Worm (Caenorhabditis elegans): ENCODE data around the gene lect-2.

lect-2 gene

ce11 chrII:5794195-5794594, 3.7 kb downstream of the lect-2 start, which contains the start of gene acdh-8:
acdh-8 (plus strand) TSS chrII:5794495.
- no peak for TF ChIP-seq C06A6.2 (GFP tag; conservative IDR thresholded peaks at IDR 0.05)
- no peak for TF ChIP-seq snpc-1.3 (tag; optimal IDR thresholded peaks at IDR 0.05; ENCODE audit: insufficient read depth)
- no peak for TF ChIP-seq gei-17 (GFP tag; optimal IDR thresholded peaks at IDR 0.05)
- TF ChIP-seq pha-4 (tag; optimal IDR thresholded peaks at IDR 0.05): no peak
- no peak for TF ChIP-seq F55B11.4 (tag; optimal IDR thresholded peaks at IDR 0.05; ENCODE audit: borderline replicate concordance, insufficient read depth)
- no peak for TF ChIP-seq let-526 (GFP tag; IDR thresholded peaks at IDR 0.05)
- no peak for TF ChIP-seq T07F8.4 (tag; optimal IDR thresholded peaks at IDR 0.05)
- TF ChIP-seq rec-8 (tag; optimal IDR thresholded peaks at IDR 0.05): no peak
- no peak for TF ChIP-seq nfya-2 (GFP tag; IDR thresholded peaks at IDR 0.05)

- TF ChIP-seq F33H1.4 (GFP tag; IDR thresholded peaks at IDR 0.05) (no peak), bed-1 (GFP tag; IDR thresholded peaks at IDR 0.05) (no peak), K11D2.4 (GFP tag; IDR thresholded peaks at IDR 0.05) (no peak), nfya-2 (GFP tag; IDR thresholded peaks at IDR 0.05) (no peak), let-526 (GFP tag; IDR thresholded peaks at IDR 0.05) (no peak), zim-3 (tag; optimal IDR thresholded peaks at IDR 0.05) (no peak), ztf-18 (tag; optimal IDR thresholded peaks at IDR 0.05) (no peak), egrh-3 (GFP tag; IDR thresholded peaks at IDR 0.05) (no peak), lsy-27 (tag; optimal IDR thresholded peaks at IDR 0.05; ENCODE audit: borderline replicate concordance, insufficient read depth) (no peak), hlh-26 (GFP tag; conservative IDR thresholded peaks at IDR 0.05) (no peak), K12H6.12 (tag; optimal IDR thresholded peaks at IDR 0.05) (no peak), sdz-38 (tag; optimal IDR thresholded peaks at IDR 0.05) (no peak)
Measured at ce11 chrII:5797348-5797977, 6.9 kb downstream of the lect-2 start, which contains the start of the genes msp-63 and msp-142. msp-63 (minus strand) TSS chrII:5797448. msp-142 (plus strand) TSS chrII:5797927.

ce11 chrII:5799553-5799952, 9.0 kb downstream of the lect-2 start, which contains the start of gene K05F1.8:
K05F1.8 (minus strand) TSS chrII:5799653.
- no peak for TF ChIP-seq Y53G8AR.9 (GFP tag; conservative IDR thresholded peaks at IDR 0.05)
- no peak for TF ChIP-seq F37B4.10 (GFP tag; IDR thresholded peaks at IDR 0.05)
- TF ChIP-seq rec-8 (tag; optimal IDR thresholded peaks at IDR 0.05): no peak
- TF ChIP-seq sptf-2 (GFP tag; optimal IDR thresholded peaks at IDR 0.05): no peak
- no peak for TF ChIP-seq nhr-80 (tag; optimal IDR thresholded peaks at IDR 0.05)
- no peak for TF ChIP-seq ztf-26 (tag; optimal IDR thresholded peaks at IDR 0.05)
- TF ChIP-seq hlh-26 (GFP tag; conservative IDR thresholded peaks at IDR 0.05): no peak
- TF ChIP-seq Y67H2A.10 (GFP tag; conservative IDR thresholded peaks at IDR 0.05): no peak
- TF ChIP-seq hmg-20 (GFP tag; IDR thresholded peaks at IDR 0.05): no peak
- no peak for TF ChIP-seq ztf-22 (GFP tag; optimal IDR thresholded peaks at IDR 0.05)
- no peak for TF ChIP-seq lin-35 (GFP tag; optimal IDR thresholded peaks at IDR 0.05)
- no peak for TF ChIP-seq madf-6 (GFP tag; IDR thresholded peaks at IDR 0.05)
- TF ChIP-seq lin-40 (tag; optimal IDR thresholded peaks at IDR 0.05): no peak

- TF ChIP-seq F10E7.11 (tag; optimal IDR thresholded peaks at IDR 0.05) (no peak), xnd-1 (tag; optimal IDR thresholded peaks at IDR 0.05) (no peak), ceh-100 (GFP tag; IDR thresholded peaks at IDR 0.05) (no peak), nfya-1 (tag; optimal IDR thresholded peaks at IDR 0.05; ENCODE audit: borderline replicate concordance, insufficient read depth) (no peak), K12H6.12 (tag; optimal IDR thresholded peaks at IDR 0.05) (no peak), attf-6 (GFP tag; IDR thresholded peaks at IDR 0.05) (no peak), nfya-2 (GFP tag; IDR thresholded peaks at IDR 0.05) (no peak), zfh-2 (GFP tag; conservative IDR thresholded peaks at IDR 0.05) (no peak), snpc-1.1 (tag; optimal IDR thresholded peaks at IDR 0.05; ENCODE audit: insufficient read depth) (no peak), hsf-1 (GFP tag; IDR thresholded peaks at IDR 0.05) (no peak), ceh-27 (GFP tag; optimal IDR thresholded peaks at IDR 0.05) (no peak), pbrm-1 (GFP tag; IDR thresholded peaks at IDR 0.05) (no peak), ztf-22 (GFP tag; optimal IDR thresholded peaks at IDR 0.05) (no peak), ama-1 (optimal IDR thresholded peaks at IDR 0.05) (no peak), ama-1 (GFP tag; optimal IDR thresholded peaks at IDR 0.05) (no peak), egl-18 (GFP tag; IDR thresholded peaks at IDR 0.05) (no peak)
Measured at ce11 chrII:5801075-5801474, 10.6 kb downstream of the lect-2 start, which contains the start of the genes K05F1.9 and K05F1.1. K05F1.9 (minus strand) TSS chrII:5801175. K05F1.1 (plus strand) TSS chrII:5801382.
